Worm (Caenorhabditis elegans): Measurements from ENCODE around the gene clec-222.

The clec-222 gene

ce11 chrV:11314025-11314880, 43.1 kb downstream of the clec-222 start (continued):
- TF ChIP-seq chd-7 (tag; optimal IDR thresholded peaks at IDR 0.05) (peak; percentile 99), athp-1 (tag; optimal IDR thresholded peaks at IDR 0.05) (peak; percentile 98), F22D6.2 (tag; optimal IDR thresholded peaks at IDR 0.05) (peak; percentile 71), ceh-27 (GFP tag; optimal IDR thresholded peaks at IDR 0.05) (peak; percentile 99), hmg-1.2 (GFP tag; IDR thresholded peaks at IDR 0.05) (peak; percentile 90), ZK185.1 (tag; optimal IDR thresholded peaks at IDR 0.05; ENCODE audit: poor library complexity, severe bottlenecking) (peak; percentile 94), Y53F4B.3 (GFP tag; IDR thresholded peaks at IDR 0.05) (peak; percentile 84), snpc-3.4 (tag; optimal IDR thresholded peaks at IDR 0.05) (peak; percentile 96), madf-10 (tag; optimal IDR thresholded peaks at IDR 0.05) (peak; percentile 90), madf-3 (GFP tag; IDR thresholded peaks at IDR 0.05) (peak; percentile 94), F10E7.11 (tag; optimal IDR thresholded peaks at IDR 0.05) (peak; percentile 99), madf-6 (GFP tag; IDR thresholded peaks at IDR 0.05) (peak; percentile 90), fkh-3 (tag; optimal IDR thresholded peaks at IDR 0.05) (peak; percentile 99), nfyb-1 (GFP tag; IDR thresholded peaks at IDR 0.05) (peak; percentile 97), K12H6.12 (tag; optimal IDR thresholded peaks at IDR 0.05) (peak; percentile 90), T26A5.8 (tag; optimal IDR thresholded peaks at IDR 0.05) (peak; percentile 99), C17E4.6 (GFP tag; IDR thresholded peaks at IDR 0.05) (peak; percentile 94), attf-5 (GFP tag; optimal IDR thresholded peaks at IDR 0.05) (peak; percentile 96), dpl-1 (GFP tag; optimal IDR thresholded peaks at IDR 0.05) (peak; percentile 61), F39B2.1 (GFP tag; IDR thresholded peaks at IDR 0.05) (peak; percentile 29; the same call in 1 of the 2 replicates), lsy-27 (tag; optimal IDR thresholded peaks at IDR 0.05; ENCODE audit: borderline replicate concordance, insufficient read depth) (peak; percentile 92), rec-8 (tag; optimal IDR thresholded peaks at IDR 0.05) (peak; percentile 94 to 98), egl-18 (GFP tag; IDR thresholded peaks at IDR 0.05) (peak; percentile 92), lin-54 (GFP tag; optimal IDR thresholded peaks at IDR 0.05) (peak; percentile 89), B0261.1 (tag; optimal IDR thresholded peaks at IDR 0.05) (peak; percentile 100), rcor-1 (GFP tag; IDR thresholded peaks at IDR 0.05) (peak; percentile 95), dpff-1 (tag; optimal IDR thresholded peaks at IDR 0.05) (peak; percentile 89), hsf-1 (GFP tag; IDR thresholded peaks at IDR 0.05) (peak; percentile 78), Y56A3A.18 (GFP tag; IDR thresholded peaks at IDR 0.05) (peak; percentile 99), Y79H2A.3 (GFP tag; conservative IDR thresholded peaks at IDR 0.05) (peak; percentile 93), nhr-120 (GFP tag; IDR thresholded peaks at IDR 0.05) (peak; percentile 99), hlh-12 (tag; optimal IDR thresholded peaks at IDR 0.05) (peak; percentile 90), madf-8 (GFP tag; conservative IDR thresholded peaks at IDR 0.05) (peak; percentile 65), lag-1 (GFP tag; IDR thresholded peaks at IDR 0.05) (0 out of 2 replicates have a peak, but pooled peaks have one; percentile 71), sea-2 (GFP tag; IDR thresholded peaks at IDR 0.05) (peak; percentile 94), him-1 (tag; optimal IDR thresholded peaks at IDR 0.05) (peak; percentile 96), ekl-4 (GFP tag; IDR thresholded peaks at IDR 0.05) (peak; percentile 95), mxl-1 (tag; optimal IDR thresholded peaks at IDR 0.05) (peak; percentile 98), nhr-80 (tag; optimal IDR thresholded peaks at IDR 0.05) (peak; percentile 80), gei-17 (GFP tag; optimal IDR thresholded peaks at IDR 0.05) (peak; percentile 87), Y53G8AR.9 (GFP tag; conservative IDR thresholded peaks at IDR 0.05) (peak; percentile 96), B0336.3 (GFP tag; IDR thresholded peaks at IDR 0.05) (peak; percentile 97), xnd-1 (tag; optimal IDR thresholded peaks at IDR 0.05) (peak; percentile 29), dox-1 (GFP tag; IDR thresholded peaks at IDR 0.05) (peak; percentile 98), let-526 (GFP tag; IDR thresholded peaks at IDR 0.05) (peak; percentile 97), F49E8.2 (tag; optimal IDR thresholded peaks at IDR 0.05; ENCODE audit: insufficient read depth) (peak; percentile 93), pha-4 (tag; optimal IDR thresholded peaks at IDR 0.05) (no peak)

All from whole organism, young adult.